Worm (Caenorhabditis elegans) whole organism, young adult: ENCODE measurements around the gene sdn-1.

Experiments used
- B0336.3 ChIP-seq: fragments of 200-800 bp; sonication (Bioruptor generic); IDR thresholded peaks from 2 replicates; pipeline ENCODE4 v1.3.6; 2022; ENCODE audit warnings: missing genetic modification characterization, missing compliant biosample characterization
- C17E4.6 ChIP-seq: fragments of 200-800 bp; sonication (Bioruptor generic); IDR thresholded peaks from 2 replicates; pipeline ENCODE4 v1.3.6; 2022; ENCODE audit warnings: missing genetic modification reagents, missing genetic modification characterization, missing compliant biosample characterization
- F23B12.7 ChIP-seq: sonication (generic microtip); optimal IDR thresholded peaks from 2 replicates; lab custom pipeline; 2017; ENCODE audit warnings: missing genetic modification characterization, mild to moderate bottlenecking, missing compliant biosample characterization, antibody characterized with exemption, moderate library complexity; ENCODE audit not compliant: insufficient read depth
- F39B2.1 ChIP-seq: fragments of 200-800 bp; sonication (Bioruptor generic); IDR thresholded peaks from 2 replicates; pipeline ENCODE4 v1.3.6; 2022; ENCODE audit warnings: missing genetic modification reagents, missing genetic modification characterization, missing compliant biosample characterization
- F49E8.2 ChIP-seq: sonication (generic microtip); optimal IDR thresholded peaks from 3 replicates; lab custom pipeline; 2017; ENCODE audit warnings: missing genetic modification characterization, mild to moderate bottlenecking, missing compliant biosample characterization, antibody characterized with exemption, moderate library complexity; ENCODE audit not compliant: insufficient read depth
- F52B5.7 ChIP-seq: sonication (generic microtip); optimal IDR thresholded peaks from 2 replicates; lab custom pipeline; 2016; ENCODE audit warnings: mild to moderate bottlenecking, missing genetic modification characterization, missing compliant biosample characterization
- T26A5.8 ChIP-seq: sonication (generic microtip); optimal IDR thresholded peaks from 2 replicates; lab custom pipeline; 2016; ENCODE audit warnings: missing genetic modification characterization, missing compliant biosample characterization
- Y53G8AR.9 ChIP-seq: fragments of 200-800 bp; sonication (Bioruptor generic); conservative IDR thresholded peaks from 2 replicates; pipeline ENCODE4 v1.3.6; 2022; ENCODE audit warnings: missing genetic modification reagents, missing genetic modification characterization, missing compliant biosample characterization
- Y79H2A.3 ChIP-seq: fragments of 200-800 bp; sonication (Bioruptor generic); conservative IDR thresholded peaks from 2 replicates; pipeline ENCODE4 v1.3.6; 2022; ENCODE audit warnings: missing genetic modification reagents, missing genetic modification characterization, missing compliant biosample characterization
- ZK185.1 ChIP-seq: sonication (generic microtip); optimal IDR thresholded peaks from 2 replicates; lab custom pipeline; 2016; ENCODE audit warnings: mild to moderate bottlenecking, missing genetic modification characterization, missing compliant biosample characterization; ENCODE audit not compliant: poor library complexity, severe bottlenecking
- aptf-2 ChIP-seq: fragments of 200-800 bp; sonication (Bioruptor generic); conservative IDR thresholded peaks from 2 replicates; pipeline ENCODE4 v1.3.6; 2022; ENCODE audit warnings: missing genetic modification reagents, missing genetic modification characterization, missing compliant biosample characterization
- atf-7 ChIP-seq: sonication (generic microtip); optimal IDR thresholded peaks from 2 replicates; lab custom pipeline; 2017; ENCODE audit warnings: mild to moderate bottlenecking, missing genetic modification characterization, missing compliant biosample characterization
- cebp-2 ChIP-seq: fragments of 200-800 bp; sonication (Bioruptor generic); IDR thresholded peaks from 2 replicates; pipeline ENCODE4 v1.3.6; 2022; ENCODE audit warnings: missing genetic modification characterization, missing compliant biosample characterization
- ceh-79 ChIP-seq: sonication (generic microtip); optimal IDR thresholded peaks from 2 replicates; lab custom pipeline; 2017; ENCODE audit warnings: mild to moderate bottlenecking, missing genetic modification characterization, missing compliant biosample characterization
- dox-1 ChIP-seq: fragments of 200-800 bp; sonication (Bioruptor generic); IDR thresholded peaks from 2 replicates; pipeline ENCODE4 v1.3.6; 2022; ENCODE audit warnings: missing genetic modification reagents, missing genetic modification characterization, missing compliant biosample characterization
- dpff-1 ChIP-seq: sonication (generic microtip); optimal IDR thresholded peaks from 2 replicates; lab custom pipeline; 2017; ENCODE audit warnings: mild to moderate bottlenecking, missing genetic modification characterization, missing compliant biosample characterization
- dpl-1 ChIP-seq: fragments of 150-350 bp; optimal IDR thresholded peaks from 2 replicates; lab custom pipeline; 2014; ENCODE audit warnings: missing biosample characterization, missing genetic modification reagents, missing genetic modification characterization
- egl-18 ChIP-seq: fragments of 200-800 bp; sonication (Bioruptor generic); IDR thresholded peaks from 2 replicates; pipeline ENCODE4 v1.3.6; 2022; ENCODE audit warnings: missing genetic modification reagents, missing genetic modification characterization, missing compliant biosample characterization
- ekl-4 ChIP-seq: fragments of 200-800 bp; sonication (Bioruptor generic); IDR thresholded peaks from 2 replicates; pipeline ENCODE4 v1.3.6; 2022; ENCODE audit warnings: missing genetic modification reagents, missing genetic modification characterization, missing compliant biosample characterization
- ets-4 ChIP-seq: fragments of 200-800 bp; sonication (Bioruptor generic); optimal IDR thresholded peaks from 2 replicates; lab custom pipeline; 2018; ENCODE audit warnings: mild to moderate bottlenecking, missing genetic modification characterization, missing compliant biosample characterization
- hsf-1 ChIP-seq: fragments of 200-800 bp; sonication (Bioruptor generic); IDR thresholded peaks from 2 replicates; pipeline ENCODE4 v1.3.6; 2022; ENCODE audit warnings: missing genetic modification reagents, missing genetic modification characterization, missing compliant biosample characterization
- lin-54 ChIP-seq: fragments of 200-800 bp; sonication (Bioruptor generic); optimal IDR thresholded peaks from 2 replicates; lab custom pipeline; 2018; ENCODE audit warnings: mild to moderate bottlenecking, missing genetic modification characterization, missing compliant biosample characterization
- madf-3 ChIP-seq: fragments of 200-800 bp; sonication (Bioruptor generic); IDR thresholded peaks from 2 replicates; pipeline ENCODE4 v1.3.6; 2022; ENCODE audit warnings: missing genetic modification reagents, missing genetic modification characterization, missing compliant biosample characterization
- mcd-1 ChIP-seq: fragments of 200-800 bp; sonication (Bioruptor generic); IDR thresholded peaks from 2 replicates; pipeline ENCODE4 v1.3.6; 2022; ENCODE audit warnings: missing genetic modification reagents, missing genetic modification characterization, missing compliant biosample characterization
- mes-4 ChIP-seq: sonication (generic microtip); optimal IDR thresholded peaks from 2 replicates; lab custom pipeline; 2016; ENCODE audit warnings: missing genotype, missing genetic modification characterization, missing compliant biosample characterization
- nfya-1 ChIP-seq: sonication (generic microtip); optimal IDR thresholded peaks from 2 replicates; lab custom pipeline; 2017; ENCODE audit warnings: antibody characterized with exemption, missing compliant biosample characterization, missing genetic modification characterization, borderline replicate concordance; ENCODE audit not compliant: insufficient read depth
- nfyb-1 ChIP-seq: fragments of 200-800 bp; sonication (Bioruptor generic); IDR thresholded peaks from 2 replicates; pipeline ENCODE4 v1.3.6; 2022; ENCODE audit warnings: missing genetic modification reagents, missing genetic modification characterization, missing compliant biosample characterization
- nhr-179 ChIP-seq: sonication (generic microtip); optimal IDR thresholded peaks from 2 replicates; lab custom pipeline; 2016; ENCODE audit warnings: mild to moderate bottlenecking, missing genetic modification characterization, missing compliant biosample characterization
- nhr-80 ChIP-seq: sonication (generic microtip); optimal IDR thresholded peaks from 2 replicates; lab custom pipeline; 2016; ENCODE audit warnings: missing genetic modification characterization, missing compliant biosample characterization
- nhr-90 ChIP-seq: sonication (generic microtip); optimal IDR thresholded peaks from 2 replicates; lab custom pipeline; 2016; ENCODE audit warnings: missing genotype, mild to moderate bottlenecking, missing genetic modification characterization, missing compliant biosample characterization
- repo-1 ChIP-seq: sonication (generic microtip); optimal IDR thresholded peaks from 2 replicates; lab custom pipeline; 2017; ENCODE audit warnings: mild to moderate bottlenecking, missing genetic modification characterization, missing compliant biosample characterization
- sdz-38 ChIP-seq: sonication (generic microtip); optimal IDR thresholded peaks from 2 replicates; lab custom pipeline; 2016; ENCODE audit warnings: missing genotype, missing genetic modification characterization, missing compliant biosample characterization
- snpc-1.3 ChIP-seq: sonication (generic microtip); optimal IDR thresholded peaks from 2 replicates; lab custom pipeline; 2017; ENCODE audit warnings: missing genetic modification characterization, mild to moderate bottlenecking, missing compliant biosample characterization, antibody characterized with exemption, moderate library complexity, missing genotype, missing genetic modification reagents; ENCODE audit not compliant: insufficient read depth
- sptf-2 ChIP-seq: fragments of 200-800 bp; sonication (Bioruptor generic); optimal IDR thresholded peaks from 2 replicates; lab custom pipeline; 2018; ENCODE audit warnings: mild to moderate bottlenecking, missing genetic modification characterization, missing compliant biosample characterization
- tbx-9 ChIP-seq: sonication (generic microtip); optimal IDR thresholded peaks from 2 replicates; lab custom pipeline; 2016; ENCODE audit warnings: borderline replicate concordance, missing genetic modification characterization, inconsistent platforms, missing compliant biosample characterization
- unc-62 ChIP-seq: fragments of 150-350 bp; optimal IDR thresholded peaks from 2 replicates; lab custom pipeline; 2014; ENCODE audit warnings: missing biosample characterization, missing genetic modification reagents, missing genetic modification characterization
- ztf-25 ChIP-seq: fragments of 200-800 bp; sonication (Bioruptor generic); IDR thresholded peaks from 2 replicates; pipeline ENCODE4 v1.3.6; 2022; ENCODE audit warnings: missing genetic modification reagents, missing genetic modification characterization, missing compliant biosample characterization
- ztf-26 ChIP-seq: sonication (generic microtip); optimal IDR thresholded peaks from 2 replicates; lab custom pipeline; 2017; ENCODE audit warnings: missing genetic modification characterization, missing compliant biosample characterization

The sdn-1 gene

DNA sequence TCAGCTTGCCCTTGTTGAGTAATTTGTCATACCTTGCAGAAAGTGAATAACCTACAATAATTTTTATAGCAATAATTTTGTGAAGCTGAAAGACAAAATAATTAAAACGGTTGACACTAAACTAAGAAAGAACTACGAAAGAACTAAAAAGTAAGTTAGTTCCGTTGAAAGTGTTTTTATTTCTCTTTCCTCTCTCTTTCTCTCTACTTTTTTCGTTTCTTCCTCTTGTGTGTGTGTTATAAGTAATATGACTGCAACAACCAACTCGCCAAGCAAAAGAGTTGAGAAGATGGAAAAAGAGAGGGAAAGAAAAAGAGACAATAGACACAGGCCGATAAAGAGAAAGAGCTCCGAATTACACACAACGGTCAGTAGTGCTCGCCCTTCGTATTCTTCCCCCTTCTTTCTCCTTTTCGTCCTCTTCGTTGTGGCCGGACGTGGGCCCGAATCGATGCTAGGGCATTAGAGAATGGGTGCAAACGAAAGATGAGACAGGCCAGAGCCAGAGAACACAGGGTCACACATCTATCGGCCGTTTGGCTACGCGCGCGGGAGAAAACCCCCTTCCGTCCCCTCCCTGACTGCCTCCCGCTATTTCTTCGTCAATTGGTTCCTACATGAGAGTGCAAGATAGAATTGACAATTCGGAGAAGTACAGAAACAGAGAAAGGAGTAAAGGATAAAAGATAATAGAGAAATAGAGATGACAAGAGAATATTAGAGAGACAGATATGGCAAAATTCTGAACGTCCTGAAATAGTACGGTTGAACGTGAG, 37.8 kb downstream of the sdn-1 start, which contains the start of gene syd-2 (continued):
- TF ChIP-seq ekl-4 (GFP tag; lab: Robert Waterston, UW) (0 out of 2 replicates have a peak, but pooled peaks have one; percentile 20), ZK185.1 (no peak), egl-18 (GFP tag; lab: Robert Waterston, UW) (no peak)

DNA sequence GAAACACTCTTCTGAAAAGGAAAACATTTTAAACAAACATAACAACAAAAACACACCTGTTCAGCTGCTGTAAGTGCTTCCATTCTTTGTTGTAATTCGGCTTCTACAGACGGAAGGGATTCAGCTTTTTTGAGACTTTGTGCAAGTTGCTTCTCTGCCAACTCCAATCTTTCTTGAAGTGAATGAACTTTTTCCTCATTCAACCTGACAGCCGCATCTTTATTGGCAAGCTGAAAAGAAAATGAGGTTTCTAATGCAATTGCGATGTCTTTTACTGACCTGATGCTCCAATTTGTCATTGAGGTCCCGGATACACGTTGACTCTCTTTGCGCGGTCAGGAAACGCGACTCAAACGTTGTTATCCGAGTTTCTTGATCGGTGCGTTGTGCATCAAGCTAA, 40.1 kb downstream of the sdn-1 start:
- TF ChIP-seq nfyb-1 (GFP tag; lab: Robert Waterston, UW) (no peak), ceh-79 (no peak), mcd-1 (GFP tag; lab: Robert Waterston, UW) (no peak), nhr-90 (tag; lab: Kevin White, UChicago) (no peak), F52B5.7 (tag; lab: Kevin White, UChicago) (no peak), F39B2.1 (GFP tag; lab: Robert Waterston, UW) (no peak), atf-7 (tag; lab: Kevin White, UChicago) (no peak), F23B12.7 (tag; lab: Kevin White, UChicago) (no peak), sptf-2 (GFP tag; lab: Kevin White, UChicago) (no peak), nhr-179 (tag; lab: Kevin White, UChicago) (no peak)

DNA sequence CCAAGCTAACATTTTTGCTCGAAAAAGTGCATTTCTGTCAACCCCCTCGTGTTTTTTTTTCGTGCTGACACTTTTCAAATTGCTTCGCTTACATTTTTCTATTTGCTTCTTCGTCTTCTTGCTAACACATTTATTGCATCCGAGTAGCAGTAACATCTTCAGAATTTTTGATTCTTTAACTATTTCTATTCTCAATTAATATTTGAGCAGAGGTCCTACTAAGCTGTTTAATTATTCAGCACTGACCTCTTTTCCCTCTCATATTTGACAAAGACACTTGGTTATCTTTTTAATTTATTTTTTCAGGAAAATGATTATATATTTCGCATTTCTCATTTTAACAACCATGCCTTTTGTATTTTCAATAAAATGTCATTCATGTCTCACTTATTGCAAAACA, 47.4 kb downstream of the sdn-1 start, which contains the start of gene F59F5.5:
Gene F59F5.5, plus strand, starts transcription at position 301 of the 400 bp plus-strand sequence.
- TF ChIP-seq Y79H2A.3 (GFP tag; lab: Robert Waterston, UW) (no peak), snpc-1.3 (tag; lab: Kevin White, UChicago) (no peak), cebp-2 (GFP tag; lab: Robert Waterston, UW) (no peak), mes-4 (tag; lab: Kevin White, UChicago) (no peak), madf-3 (GFP tag; lab: Robert Waterston, UW) (no peak), ztf-25 (GFP tag; lab: Robert Waterston, UW) (no peak), C17E4.6 (no peak), ets-4 (GFP tag; lab: Kevin White, UChicago) (no peak), sdz-38 (no peak), ekl-4 (GFP tag; lab: Robert Waterston, UW) (no peak), F52B5.7 (tag; lab: Kevin White, UChicago) (no peak), ztf-26 (tag; lab: Kevin White, UChicago) (no peak), aptf-2 (no peak), dox-1 (no peak), unc-62 (GFP tag; lab: Kevin White, UChicago) (no peak), dpl-1 (no peak), nfya-1 (tag; lab: Kevin White, UChicago) (no peak)

DNA sequence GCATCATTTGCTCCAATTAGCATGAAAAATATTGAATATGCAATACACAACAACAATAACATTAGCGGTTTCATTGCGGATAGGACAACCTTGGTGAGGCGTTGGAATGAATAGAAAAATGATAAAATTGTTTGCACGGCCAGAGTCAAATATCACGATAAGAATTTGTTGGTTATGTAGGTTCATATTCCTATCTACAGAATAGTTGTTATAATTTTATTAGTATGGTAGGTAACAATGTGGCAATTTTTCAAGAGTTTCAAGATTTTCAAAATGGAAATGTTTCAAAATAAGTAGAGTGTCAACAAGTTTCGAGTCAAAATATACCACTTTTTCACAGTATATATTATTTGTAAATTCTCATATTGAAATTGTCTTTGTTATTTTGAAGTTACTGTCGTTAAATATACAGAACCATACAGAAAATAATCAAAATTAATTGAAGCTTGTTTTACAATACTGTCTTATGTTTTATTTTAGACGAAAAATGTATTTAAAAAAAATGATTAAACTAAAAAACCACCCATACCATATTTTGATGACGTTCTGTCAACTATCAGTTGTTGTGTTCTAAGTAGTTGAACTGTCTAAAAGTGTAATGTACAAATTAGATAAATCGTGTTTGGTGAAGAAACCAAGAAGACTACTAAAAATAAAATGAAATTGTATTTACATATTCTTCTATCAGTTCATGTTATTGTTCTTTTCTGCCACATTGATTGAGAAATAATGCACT, 50.7 kb downstream of the sdn-1 start, which contains the start of the genes F59F5.3 and F59F5.4:
Gene F59F5.3, minus strand, starts transcription at position 101 of the 736 bp plus-strand sequence.
Gene F59F5.4, plus strand, starts transcription at position 686 of the 736 bp plus-strand sequence.
- TF ChIP-seq F23B12.7 (tag; lab: Kevin White, UChicago) (no peak), ztf-26 (tag; lab: Kevin White, UChicago) (no peak), ets-4 (GFP tag; lab: Kevin White, UChicago) (no peak), dpff-1 (tag; lab: Kevin White, UChicago) (no peak), B0336.3 (GFP tag; lab: Robert Waterston, UW) (no peak), nhr-80 (tag; lab: Kevin White, UChicago) (no peak), F49E8.2 (no peak), hsf-1 (GFP tag; lab: Robert Waterston, UW) (no peak), lin-54 (no peak), egl-18 (GFP tag; lab: Robert Waterston, UW) (no peak), repo-1 (tag; lab: Kevin White, UChicago) (no peak), ceh-79 (no peak), Y53G8AR.9 (no peak), F52B5.7 (tag; lab: Kevin White, UChicago) (no peak), tbx-9 (no peak), T26A5.8 (tag; lab: Kevin White, UChicago) (no peak)
